Worm (Caenorhabditis elegans) whole organism, midembryonic: ENCODE data around the gene rgs-5.

Source experiments
- cog-1 ChIP-seq: sonication (generic microtip); optimal IDR thresholded peaks from 2 replicates; lab custom pipeline; 2016; ENCODE audit warnings: missing genetic modification characterization, missing compliant biosample characterization
- klf-2 ChIP-seq: fragments of 200-800 bp; sonication (Bioruptor generic); conservative IDR thresholded peaks from 2 replicates; pipeline ENCODE4 v1.3.6; 2022; ENCODE audit warnings: missing genetic modification reagents, missing genetic modification characterization, missing compliant biosample characterization
- ztf-29 ChIP-seq: fragments of 200-800 bp; sonication (Bioruptor generic); IDR thresholded peaks from 2 replicates; pipeline ENCODE4 v1.3.6; 2022; ENCODE audit warnings: missing genetic modification reagents, missing genetic modification characterization, missing compliant biosample characterization

DNA sequence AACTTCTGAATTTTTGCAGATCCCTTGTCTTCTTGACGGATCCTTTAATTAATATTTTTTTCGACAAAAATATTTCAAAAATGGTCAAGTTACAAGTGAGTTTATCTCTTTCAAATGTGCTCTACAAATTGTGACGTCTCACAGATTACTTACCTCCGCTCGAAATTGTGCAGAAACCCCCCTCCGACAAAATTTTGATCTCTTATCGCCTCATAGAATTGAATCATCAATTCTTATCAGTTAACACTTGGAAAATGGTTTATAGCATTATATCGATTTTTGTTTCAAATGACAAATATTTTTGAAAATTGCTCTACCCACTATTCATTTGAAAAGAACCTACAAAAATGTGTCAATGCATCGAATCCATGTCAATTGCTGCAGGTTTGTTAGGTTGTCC, 36.5 kb downstream of the rgs-5 start, which contains the start of gene B0244.10:
- TF ChIP-seq klf-2 (no peak), ztf-29 (no peak), cog-1 (tag; lab: Kevin White, UChicago) (no peak)
